Fruit fly (Drosophila melanogaster) whole organism, wandering third instar larva: Measurements from ENCODE around the gene Ser.

Experiments used
- Abd-B ChIP-seq: fragments of >200 bp; optimal IDR thresholded peaks from 2 replicates; lab custom pipeline; 2017; ENCODE audit warnings: missing biosample characterization, missing genetic modification characterization
- CrebA ChIP-seq: fragments of 200-800 bp; sonication (Bioruptor generic); optimal IDR thresholded peaks from 2 replicates; lab custom pipeline; 2016; ENCODE audit warnings: missing biosample characterization, mild to moderate bottlenecking, missing genetic modification characterization, borderline replicate concordance
- Dfd ChIP-seq: fragments of >200 bp; optimal IDR thresholded peaks from 2 replicates; lab custom pipeline; 2017; ENCODE audit warnings: missing biosample characterization, missing genetic modification characterization
- Hr78 ChIP-seq: fragments of >200 bp; optimal IDR thresholded peaks from 2 replicates; lab custom pipeline; 2017; ENCODE audit warnings: missing biosample characterization, missing genetic modification characterization
- Hr83 ChIP-seq: fragments of 200-300 bp; sonication (Bioruptor generic); optimal IDR thresholded peaks from 2 replicates; lab custom pipeline; 2016; ENCODE audit warnings: missing biosample characterization, mild to moderate bottlenecking, missing genetic modification characterization, moderate library complexity; ENCODE audit not compliant: poor library complexity, severe bottlenecking
- dmrt93B ChIP-seq: fragments of 200-800 bp; sonication (Bioruptor generic); optimal IDR thresholded peaks from 2 replicates; lab custom pipeline; 2018; ENCODE audit warnings: missing biosample characterization, mild to moderate bottlenecking, missing genetic modification characterization

- no peak for TF ChIP-seq Abd-B (GFP tag; lab: Kevin White, UChicago)
- TF ChIP-seq Hr78, result no peak
- TF ChIP-seq Dfd, result no peak
- no peak for TF ChIP-seq Hr83
- TF ChIP-seq dmrt93B (GFP tag; lab: Kevin White, UChicago), result no peak
- no peak for TF ChIP-seq CrebA (GFP tag; lab: Kevin White, UChicago)
Observed at dm6 chr3R:27178546-27179375, 15.3 kb downstream of the Ser start.
